Fruit fly (Drosophila melanogaster) whole organism, adult: ENCODE results near the gene CG4645.

Experiments used
- CG11617 ChIP-seq: fragments of 200-800 bp; sonication (Bioruptor generic); optimal IDR thresholded peaks from 2 replicates; lab custom pipeline; 2017; ENCODE audit warnings: mild to moderate bottlenecking, missing biosample characterization, missing genetic modification reagents, missing genetic modification characterization
- CG12768 ChIP-seq: fragments of 200-800 bp; sonication (Bioruptor generic); optimal IDR thresholded peaks from 2 replicates; lab custom pipeline; 2017; ENCODE audit warnings: missing biosample characterization, missing genetic modification characterization, mild to moderate bottlenecking, moderate library complexity, missing genetic modification reagents
- CG14711 ChIP-seq: fragments of 200-800 bp; sonication (Bioruptor generic); optimal IDR thresholded peaks from 2 replicates; lab custom pipeline; 2018; ENCODE audit warnings: missing biosample characterization, mild to moderate bottlenecking, missing genetic modification characterization, moderate library complexity
- CG1620 ChIP-seq: fragments of 200-800 bp; sonication (Bioruptor generic); optimal IDR thresholded peaks from 2 replicates; lab custom pipeline; 2016; ENCODE audit warnings: missing biosample characterization, missing genetic modification characterization
- CG33017 ChIP-seq: fragments of 200-800 bp; sonication (Bioruptor generic); optimal IDR thresholded peaks from 2 replicates; lab custom pipeline; 2018; ENCODE audit warnings: missing biosample characterization, mild to moderate bottlenecking, missing genetic modification characterization, moderate library complexity
- CG5204 ChIP-seq: fragments of 200-800 bp; sonication (Bioruptor generic); optimal IDR thresholded peaks from 2 replicates; lab custom pipeline; 2016; ENCODE audit warnings: missing biosample characterization, missing genetic modification characterization
- Crg-1 ChIP-seq: fragments of 200-800 bp; sonication (Bioruptor generic); optimal IDR thresholded peaks from 2 replicates; lab custom pipeline; 2016; ENCODE audit warnings: missing biosample characterization, missing genetic modification characterization
- Hr96 ChIP-seq: fragments of 200-800 bp; sonication (Bioruptor generic); optimal IDR thresholded peaks from 2 replicates; lab custom pipeline; 2016; ENCODE audit warnings: missing biosample characterization, missing genetic modification characterization
- kay ChIP-seq: fragments of 200-800 bp; sonication (Bioruptor generic); peaks from one replicate; lab custom pipeline; 2016; ENCODE audit warnings: missing biosample characterization, missing genetic modification characterization, borderline replicate concordance
- ovo ChIP-seq: fragments of 200-800 bp; sonication (Bioruptor generic); optimal IDR thresholded peaks from 2 replicates; lab custom pipeline; 2016; ENCODE audit warnings: missing biosample characterization, missing genetic modification characterization
- pad ChIP-seq: fragments of 200-800 bp; sonication (Bioruptor generic); optimal IDR thresholded peaks from 3 replicates; lab custom pipeline; 2017; ENCODE audit warnings: missing biosample characterization, missing genetic modification characterization, mild to moderate bottlenecking, moderate library complexity, missing genetic modification reagents
- tj ChIP-seq: fragments of 200-800 bp; sonication (Bioruptor generic); optimal IDR thresholded peaks from 3 replicates; lab custom pipeline; 2017; ENCODE audit warnings: missing biosample characterization, mild to moderate bottlenecking, missing genetic modification characterization, moderate library complexity
- toe ChIP-seq: fragments of 200-800 bp; sonication (Bioruptor generic); optimal IDR thresholded peaks from 2 replicates; lab custom pipeline; 2016; ENCODE audit warnings: missing biosample characterization, missing genetic modification characterization

- TF ChIP-seq toe (no peak), tj (GFP tag; lab: Kevin White, UChicago) (no peak), CG14711 (tag; lab: Kevin White, UChicago) (no peak), CG5204 (GFP tag; lab: Kevin White, UChicago) (no peak), pad (GFP tag; lab: Kevin White, UChicago) (no peak), CG12768 (no peak), ovo (no peak), CG11617 (no peak), Hr96 (GFP tag; lab: Kevin White, UChicago) (no peak), kay (GFP tag; lab: Kevin White, UChicago) (no peak), CG33017 (tag; lab: Kevin White, UChicago) (no peak), CG1620 (no peak), Crg-1 (GFP tag; lab: Kevin White, UChicago) (no peak)
Measured at dm6 chrX:12889075-12889474, 20.7 kb upstream of the CG4645 start.
